Fruit fly (Drosophila melanogaster) whole organism, embryonic: ENCODE measurements around the gene CG12012.

Experiments used
- Atf6 ChIP-seq: fragments of 200-800 bp; sonication (Bioruptor generic); IDR thresholded peaks from 2 replicates; pipeline ENCODE4 v1.3.6; 2022; ENCODE audit warnings: missing biosample characterization, missing genetic modification characterization
- B-H2 ChIP-seq: fragments of 200-800 bp; sonication (Bioruptor generic); optimal IDR thresholded peaks from 2 replicates; lab custom pipeline; 2018; ENCODE audit warnings: missing biosample characterization, mild to moderate bottlenecking, missing genetic modification characterization
- CG10209 ChIP-seq: fragments of 200-800 bp; sonication (Bioruptor generic); optimal IDR thresholded peaks from 3 replicates; lab custom pipeline; 2017; ENCODE audit warnings: missing biosample characterization, mild to moderate bottlenecking, missing genetic modification characterization, missing genetic modification reagents
- CG11456 ChIP-seq: fragments of 200-800 bp; sonication (Bioruptor generic); IDR thresholded peaks from 3 replicates; pipeline ENCODE4 v1.3.6; 2022; ENCODE audit warnings: missing biosample characterization, missing genetic modification characterization
- CG11695 ChIP-seq: fragments of 200-800 bp; sonication (Bioruptor generic); IDR thresholded peaks from 3 replicates; pipeline ENCODE4 v1.3.6; 2022; ENCODE audit warnings: missing biosample characterization, missing genetic modification characterization
- CG11696 ChIP-seq: fragments of 200-800 bp; sonication (Bioruptor generic); IDR thresholded peaks from 2 replicates; pipeline ENCODE4 v1.3.6; 2022; ENCODE audit warnings: missing biosample characterization, missing genetic modification characterization
- CG12104 ChIP-seq: fragments of 200-800 bp; sonication (Bioruptor generic); optimal IDR thresholded peaks from 3 replicates; lab custom pipeline; 2016; ENCODE audit warnings: missing biosample characterization, missing genetic modification characterization
- CG12391 ChIP-seq: fragments of 200-800 bp; sonication (Bioruptor generic); optimal IDR thresholded peaks from 3 replicates; lab custom pipeline; 2018; ENCODE audit warnings: missing biosample characterization, mild to moderate bottlenecking, missing genetic modification characterization, moderate library complexity
- CG13123 ChIP-seq: fragments of 200-800 bp; sonication (Bioruptor generic); optimal IDR thresholded peaks from 2 replicates; lab custom pipeline; 2016; ENCODE audit warnings: missing biosample characterization, missing genetic modification characterization
- CG14965 ChIP-seq: fragments of 200-800 bp; sonication (Bioruptor generic); optimal IDR thresholded peaks from 2 replicates; lab custom pipeline; 2016; ENCODE audit warnings: missing biosample characterization, missing genetic modification characterization, borderline replicate concordance
- CG16815 ChIP-seq: fragments of 200-800 bp; sonication (Bioruptor generic); optimal IDR thresholded peaks from 3 replicates; lab custom pipeline; 2017; ENCODE audit warnings: missing biosample characterization, mild to moderate bottlenecking, missing genetic modification characterization
- CG16863 ChIP-seq: fragments of 200-800 bp; sonication (Bioruptor generic); optimal IDR thresholded peaks from 3 replicates; lab custom pipeline; 2016; ENCODE audit warnings: missing biosample characterization, missing genetic modification characterization
- CG17359 ChIP-seq: fragments of 200-800 bp; sonication (Bioruptor generic); optimal IDR thresholded peaks from 3 replicates; lab custom pipeline; 2018; ENCODE audit warnings: missing biosample characterization, mild to moderate bottlenecking, missing genetic modification characterization, moderate library complexity
- CG2129 ChIP-seq: fragments of 200-800 bp; sonication (Bioruptor generic); IDR thresholded peaks from 2 replicates; pipeline ENCODE4 v1.3.6; 2022; ENCODE audit warnings: missing biosample characterization, missing genetic modification characterization; ENCODE audit not compliant: partially characterized antibody
- CG2678 ChIP-seq: fragments of 200-800 bp; sonication (Bioruptor generic); optimal IDR thresholded peaks from 3 replicates; lab custom pipeline; 2019; ENCODE audit warnings: missing biosample characterization, mild to moderate bottlenecking, missing genetic modification characterization, moderate library complexity
- CG30431 ChIP-seq: fragments of 200-800 bp; sonication (Bioruptor generic); optimal IDR thresholded peaks from 2 replicates; lab custom pipeline; 2017; ENCODE audit warnings: missing biosample characterization, missing genetic modification characterization
- CG6654 ChIP-seq: fragments of 200-800 bp; sonication (Bioruptor generic); optimal IDR thresholded peaks from 2 replicates; lab custom pipeline; 2017; ENCODE audit warnings: missing biosample characterization, mild to moderate bottlenecking, missing genetic modification characterization
- CG7357 ChIP-seq: fragments of 200-800 bp; sonication (Bioruptor generic); IDR thresholded peaks from 3 replicates; pipeline ENCODE4 v1.3.6; 2022; ENCODE audit warnings: missing biosample characterization, missing genetic modification characterization
- CG8281 ChIP-seq: fragments of 200-800 bp; sonication (Bioruptor generic); optimal IDR thresholded peaks from 2 replicates; lab custom pipeline; 2018; ENCODE audit warnings: missing biosample characterization, mild to moderate bottlenecking, missing genetic modification characterization, moderate library complexity
- Camta ChIP-seq: fragments of 200-800 bp; sonication (Bioruptor generic); optimal IDR thresholded peaks from 2 replicates; lab custom pipeline; 2016; ENCODE audit warnings: missing biosample characterization, missing genetic modification characterization
- CkIIα-i1 ChIP-seq: fragments of 200-800 bp; sonication (Bioruptor generic); IDR thresholded peaks from 2 replicates; pipeline ENCODE4 v1.3.6; 2022; ENCODE audit warnings: missing biosample characterization, missing genetic modification characterization
- CrebB ChIP-seq: fragments of 200-800 bp; sonication (Bioruptor generic); optimal IDR thresholded peaks from 3 replicates; lab custom pipeline; 2018; ENCODE audit warnings: missing biosample characterization, mild to moderate bottlenecking, missing genetic modification characterization
- Deaf1 ChIP-seq: fragments of 200-800 bp; optimal IDR thresholded peaks from 3 replicates; lab custom pipeline; 2019; ENCODE audit warnings: missing biosample characterization, mild to moderate bottlenecking, missing genetic modification characterization, moderate library complexity
- E2f2 ChIP-seq: fragments of 200-800 bp; sonication (Bioruptor generic); IDR thresholded peaks from 2 replicates; pipeline ENCODE4 v1.3.6; 2022; ENCODE audit warnings: missing biosample characterization, missing genetic modification characterization
- Fer1 ChIP-seq: fragments of 200-800 bp; sonication (Bioruptor generic); optimal IDR thresholded peaks from 2 replicates; lab custom pipeline; 2017; ENCODE audit warnings: missing biosample characterization, mild to moderate bottlenecking, missing genetic modification characterization
- Hmx ChIP-seq: fragments of 200-800 bp; sonication (Bioruptor generic); optimal IDR thresholded peaks from 2 replicates; lab custom pipeline; 2016; ENCODE audit warnings: missing biosample characterization, missing genetic modification characterization
- Hsf ChIP-seq: fragments of 200-800 bp; sonication (Bioruptor generic); optimal IDR thresholded peaks from 3 replicates; lab custom pipeline; 2016; ENCODE audit warnings: missing biosample characterization, missing genetic modification characterization
- NFAT ChIP-seq: fragments of 200-800 bp; sonication (Bioruptor generic); IDR thresholded peaks from 2 replicates; pipeline ENCODE4 v1.3.6; 2022; ENCODE audit warnings: missing biosample characterization, missing genetic modification characterization
- Rfx ChIP-seq: fragments of 200-800 bp; sonication (Bioruptor generic); IDR thresholded peaks from 2 replicates; pipeline ENCODE4 v1.3.6; 2022; ENCODE audit warnings: missing biosample characterization, missing genetic modification characterization
- Sin3A ChIP-seq: fragments of >200 bp; optimal IDR thresholded peaks from 2 replicates; lab custom pipeline; 2018
- Spps ChIP-seq: fragments of 200-800 bp; sonication (Bioruptor generic); optimal IDR thresholded peaks from 2 replicates; lab custom pipeline; 2018; ENCODE audit warnings: missing biosample characterization, mild to moderate bottlenecking, missing genetic modification characterization
- Sry-β ChIP-seq: fragments of 200-800 bp; sonication (Bioruptor generic); optimal IDR thresholded peaks from 2 replicates; lab custom pipeline; 2018; ENCODE audit warnings: missing biosample characterization, mild to moderate bottlenecking, missing genetic modification characterization, moderate library complexity
- aop ChIP-seq: fragments of 200-800 bp; sonication (Bioruptor generic); IDR thresholded peaks from 2 replicates; pipeline ENCODE4 v1.3.6; 2022; ENCODE audit warnings: missing biosample characterization, missing genetic modification characterization
- cg ChIP-seq: fragments of 200-800 bp; sonication (Bioruptor generic); optimal IDR thresholded peaks from 3 replicates; lab custom pipeline; 2019; ENCODE audit warnings: missing biosample characterization, mild to moderate bottlenecking, missing genetic modification characterization, moderate library complexity
- chinmo ChIP-seq: fragments of 200-800 bp; sonication (Bioruptor generic); IDR thresholded peaks from 4 replicates; pipeline ENCODE4 v1.3.6; 2022; ENCODE audit warnings: missing biosample characterization, missing genetic modification characterization; ENCODE audit not compliant: partially characterized antibody
- crol ChIP-seq: fragments of 200-800 bp; sonication (Bioruptor generic); IDR thresholded peaks from 2 replicates; pipeline ENCODE4 v1.3.6; 2022; ENCODE audit warnings: missing biosample characterization, missing genetic modification characterization
- dysf ChIP-seq: fragments of 200-800 bp; sonication (Bioruptor generic); IDR thresholded peaks from 3 replicates; pipeline ENCODE4 v1.3.6; 2022; ENCODE audit warnings: missing biosample characterization, missing genetic modification characterization
- en ChIP-seq: fragments of 200-800 bp; sonication (Bioruptor generic); optimal IDR thresholded peaks from 2 replicates; lab custom pipeline; 2016; ENCODE audit warnings: missing biosample characterization, missing genetic modification characterization
- eve ChIP-seq, 2 experiments: fragments of >200 bp; optimal IDR thresholded peaks; 2 replicates each; lab custom pipeline; 2017; ENCODE audit warnings: missing biosample characterization in 2 of 2, missing genetic modification characterization in 2 of 2
- gsb-n ChIP-seq: fragments of 200-800 bp; sonication (Bioruptor generic); optimal IDR thresholded peaks from 3 replicates; lab custom pipeline; 2018; ENCODE audit warnings: missing biosample characterization, mild to moderate bottlenecking, missing genetic modification characterization
- hbn ChIP-seq: fragments of 200-800 bp; sonication (Bioruptor generic); IDR thresholded peaks from 2 replicates; pipeline ENCODE4 v1.3.6; 2022; ENCODE audit warnings: missing biosample characterization, missing genetic modification characterization; ENCODE audit not compliant: partially characterized antibody
- jigr1 ChIP-seq: fragments of 200-800 bp; sonication (Bioruptor generic); IDR thresholded peaks from 3 replicates; pipeline ENCODE4 v1.3.6; 2022; ENCODE audit warnings: missing biosample characterization, missing genetic modification characterization
- ken ChIP-seq: fragments of 200-800 bp; sonication (Bioruptor generic); IDR thresholded peaks from 3 replicates; pipeline ENCODE4 v1.3.6; 2022; ENCODE audit warnings: missing biosample characterization, missing genetic modification characterization
- nau ChIP-seq: fragments of 200-800 bp; sonication (Bioruptor generic); optimal IDR thresholded peaks from 3 replicates; lab custom pipeline; 2017; ENCODE audit warnings: missing biosample characterization, mild to moderate bottlenecking, missing genetic modification characterization, missing genetic modification reagents
- pnt ChIP-seq: fragments of 200-800 bp; sonication (Bioruptor generic); optimal IDR thresholded peaks from 3 replicates; lab custom pipeline; 2016; ENCODE audit warnings: missing biosample characterization, missing genetic modification characterization
- run ChIP-seq: fragments of 200-800 bp; sonication (Bioruptor generic); optimal IDR thresholded peaks from 3 replicates; lab custom pipeline; 2018; ENCODE audit warnings: missing biosample characterization, mild to moderate bottlenecking, missing genetic modification characterization
- sd ChIP-seq: fragments of 200-800 bp; sonication (Bioruptor generic); optimal IDR thresholded peaks from 3 replicates; lab custom pipeline; 2018; ENCODE audit warnings: missing biosample characterization, mild to moderate bottlenecking, missing genetic modification characterization, moderate library complexity
- ssp ChIP-seq: fragments of 200-800 bp; sonication (Bioruptor generic); IDR thresholded peaks from 2 replicates; pipeline ENCODE4 v1.3.6; 2022; ENCODE audit warnings: missing biosample characterization, missing genetic modification characterization
- sug ChIP-seq: fragments of 200-800 bp; optimal IDR thresholded peaks from 2 replicates; lab custom pipeline; 2019; ENCODE audit warnings: missing biosample characterization, mild to moderate bottlenecking, missing genetic modification characterization, moderate library complexity
- tap ChIP-seq: fragments of 200-800 bp; optimal IDR thresholded peaks from 3 replicates; lab custom pipeline; 2019; ENCODE audit warnings: missing biosample characterization, mild to moderate bottlenecking, missing genetic modification characterization, moderate library complexity
- wor ChIP-seq: fragments of 200-800 bp; sonication (Bioruptor generic); IDR thresholded peaks from 2 replicates; pipeline ENCODE4 v1.3.6; 2022; ENCODE audit warnings: missing biosample characterization, missing genetic modification characterization

CG12012 gene

dm6 chr3L:3400555-3401198, 24.1 kb downstream of the CG12012 start (continued):
- TF ChIP-seq Hmx (GFP tag; lab: Kevin White, UChicago): no peak
- TF ChIP-seq CG12391: no peak
- no peak for TF ChIP-seq CG14965 (GFP tag; lab: Kevin White, UChicago)
- TF ChIP-seq Hsf (GFP tag; lab: Kevin White, UChicago): no peak
- TF ChIP-seq gsb-n (tag; lab: Kevin White, UChicago): no peak
- TF ChIP-seq CG11696 (GFP tag; lab: Robert Waterston, UW): no peak
- TF ChIP-seq jigr1 (GFP tag; lab: Robert Waterston, UW): no peak
- 0 out of 2 replicates have a peak, but pooled peaks have one; percentile 30 for TF ChIP-seq aop (GFP tag; lab: Robert Waterston, UW)
- no peak for TF ChIP-seq CG6654 (GFP tag; lab: Kevin White, UChicago)
- no peak for TF ChIP-seq CG13123 (GFP tag; lab: Kevin White, UChicago)
- no peak for TF ChIP-seq CG2678 (tag; lab: Kevin White, UChicago)
- no peak for TF ChIP-seq CG16863
- no peak for TF ChIP-seq CrebB
- TF ChIP-seq dysf: peak; percentile 19; the same call in 1 of the 3 replicates
- no peak for TF ChIP-seq CG11456 (GFP tag; lab: Robert Waterston, UW)
- TF ChIP-seq ssp (GFP tag; lab: Robert Waterston, UW): no peak
- TF ChIP-seq CG2129 (GFP tag; lab: Robert Waterston, UW): no peak
- 0 out of 2 replicates have a peak, but pooled peaks have one; percentile 33 for TF ChIP-seq NFAT (GFP tag; lab: Robert Waterston, UW)
- TF ChIP-seq CG7357 (GFP tag; lab: Robert Waterston, UW): no peak
- TF ChIP-seq pnt (GFP tag; lab: Kevin White, UChicago): no peak
- peak; percentile 7 for TF ChIP-seq B-H2 (GFP tag; lab: Kevin White, UChicago)
- TF ChIP-seq tap (tag; lab: Kevin White, UChicago): no peak
- TF ChIP-seq cg: peak; percentile 77
- TF ChIP-seq chinmo (GFP tag; lab: Robert Waterston, UW): 0 out of 4 replicates have a peak, but pooled peaks have one; percentile 64
- TF ChIP-seq Spps: no peak
- TF ChIP-seq CG16815: no peak
- no peak for TF ChIP-seq Camta (GFP tag; lab: Kevin White, UChicago)
- no peak for TF ChIP-seq CG17359 (tag; lab: Kevin White, UChicago)
- TF ChIP-seq sug (tag; lab: Kevin White, UChicago): peak; percentile 38
- no peak for TF ChIP-seq CG8281 (tag; lab: Kevin White, UChicago)
- TF ChIP-seq Atf6: 0 out of 2 replicates have a peak, but pooled peaks have one; percentile 13
- TF ChIP-seq hbn (GFP tag; lab: Robert Waterston, UW): no peak
- TF ChIP-seq CG12104 (GFP tag; lab: Kevin White, UChicago): no peak
- TF ChIP-seq E2f2: peak; percentile 15; the same call in 1 of the 2 replicates
- TF ChIP-seq sd (tag; lab: Kevin White, UChicago): peak; percentile 12
- TF ChIP-seq eve (GFP tag; optimal IDR thresholded peaks at IDR 0.05; lab: Kevin White, UChicago): no peak
- TF ChIP-seq CG30431 (GFP tag; lab: Kevin White, UChicago): no peak
- no peak for TF ChIP-seq CG10209 (GFP tag; lab: Kevin White, UChicago)
- TF ChIP-seq Sry-β (GFP tag; lab: Kevin White, UChicago): no peak
- TF ChIP-seq crol (GFP tag; lab: Robert Waterston, UW): peak; percentile 35; the same call in 1 of the 2 replicates
- TF ChIP-seq Rfx (GFP tag; lab: Robert Waterston, UW): 0 out of 2 replicates have a peak, but pooled peaks have one; percentile 35
- no peak for TF ChIP-seq run (tag; lab: Kevin White, UChicago)
- no peak for TF ChIP-seq Sin3A (lab: Kevin White, UChicago)
- peak; percentile 80 for TF ChIP-seq nau (GFP tag; lab: Kevin White, UChicago)
- no peak for TF ChIP-seq Fer1 (GFP tag; lab: Kevin White, UChicago)
- TF ChIP-seq CG11695 (GFP tag; lab: Robert Waterston, UW): no peak
- 0 out of 3 replicates have a peak, but pooled peaks have one; percentile 3 for TF ChIP-seq ken (GFP tag; lab: Robert Waterston, UW)
- TF ChIP-seq CkIIα-i1 (GFP tag; lab: Robert Waterston, UW): no peak
- no peak for TF ChIP-seq wor (GFP tag; lab: Robert Waterston, UW)
- TF ChIP-seq en (GFP tag; lab: Kevin White, UChicago): no peak
- TF ChIP-seq Deaf1 (tag; lab: Kevin White, UChicago): peak; percentile 75
